Fruit fly (Drosophila melanogaster): Measurements from ENCODE around the gene CG13996.

CG13996 gene

DNA sequence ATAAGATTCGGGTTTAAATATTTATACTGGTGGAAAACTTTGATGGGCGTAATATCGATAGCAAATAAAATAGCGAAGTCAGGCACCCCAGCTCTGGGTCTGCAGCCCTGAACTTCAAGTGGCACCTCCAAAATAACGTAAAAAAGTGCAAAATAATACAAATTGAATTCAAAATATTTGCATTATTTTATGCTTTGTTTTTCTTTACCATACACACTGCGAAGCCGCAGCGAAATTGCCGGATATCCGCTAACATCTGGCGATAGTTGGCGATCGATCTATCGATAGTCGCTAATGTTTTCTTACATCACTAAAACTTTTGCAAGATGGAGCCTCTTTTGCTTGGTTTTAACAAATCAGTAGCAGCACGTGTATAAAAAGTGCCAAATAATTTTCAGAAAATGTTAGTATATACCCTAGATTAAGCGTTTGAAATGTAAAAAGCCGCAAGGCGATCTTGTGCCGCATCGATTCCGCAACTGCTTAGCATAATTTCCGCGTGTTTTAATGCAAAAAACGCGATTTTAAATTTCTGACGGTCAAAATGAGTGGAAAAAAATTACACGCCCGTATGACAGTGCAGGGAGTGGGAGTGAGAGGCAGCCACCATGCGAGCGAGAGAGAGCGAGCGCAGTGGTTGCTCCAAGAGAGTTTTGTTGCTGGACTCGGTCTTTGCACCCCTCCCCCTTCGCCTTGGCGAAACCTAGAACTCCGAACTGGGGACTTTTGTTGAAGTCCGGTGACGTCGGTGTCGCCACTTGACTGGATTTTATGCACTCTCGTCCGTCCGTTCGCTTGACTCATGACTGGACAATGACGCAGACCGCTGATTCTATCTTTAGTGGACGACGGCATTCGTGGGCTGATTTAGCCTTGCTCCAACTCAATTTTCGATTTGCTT, 39.0 kb upstream of the CG13996 start, which contains the start of gene eIF4A:
TSS of gene eIF4A (plus strand) at position 332 of the 901 bp plus-strand sequence.
- TF ChIP-seq CG17801 (GFP tag; optimal IDR thresholded peaks at IDR 0.05; ENCODE audit: partially characterized antibody) = peak; percentile 27

dm6 chr2L:5982334-5982987, 38.2 kb upstream of the CG13996 start:
- peak; percentile 64 for TF ChIP-seq CG17801 (GFP tag; optimal IDR thresholded peaks at IDR 0.05; ENCODE audit: partially characterized antibody)

DNA sequence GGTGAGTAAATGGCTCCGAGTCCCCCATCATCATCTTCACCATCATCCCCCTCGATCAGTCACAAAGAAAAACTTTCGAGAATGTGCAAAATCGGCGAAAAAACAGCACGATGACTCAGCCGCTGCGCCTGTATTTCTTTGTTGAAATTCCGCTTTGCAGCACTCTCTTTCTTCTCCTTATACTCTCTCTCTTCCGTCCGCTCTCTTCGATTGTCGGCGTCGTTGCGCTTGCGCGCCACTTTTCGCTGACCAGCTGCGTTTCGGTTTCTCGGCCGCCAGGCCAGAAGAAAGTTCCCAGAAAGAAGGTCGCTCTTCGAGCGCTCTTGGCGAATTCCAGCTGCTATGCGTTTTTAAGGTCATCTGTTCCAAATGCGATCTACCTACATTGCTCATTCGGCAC, 37.4 kb upstream of the CG13996 start:
- no peak for TF ChIP-seq CG17801 (GFP tag; optimal IDR thresholded peaks at IDR 0.05; ENCODE audit: partially characterized antibody)

dm6 chr2L:5986094-5986493, 34.5 kb upstream of the CG13996 start, which contains the start of gene ifc:
Gene ifc (plus strand): TSS chr2L:5986348.
- TF ChIP-seq CG17801 (GFP tag; optimal IDR thresholded peaks at IDR 0.05; ENCODE audit: partially characterized antibody) = peak; percentile 63

DNA sequence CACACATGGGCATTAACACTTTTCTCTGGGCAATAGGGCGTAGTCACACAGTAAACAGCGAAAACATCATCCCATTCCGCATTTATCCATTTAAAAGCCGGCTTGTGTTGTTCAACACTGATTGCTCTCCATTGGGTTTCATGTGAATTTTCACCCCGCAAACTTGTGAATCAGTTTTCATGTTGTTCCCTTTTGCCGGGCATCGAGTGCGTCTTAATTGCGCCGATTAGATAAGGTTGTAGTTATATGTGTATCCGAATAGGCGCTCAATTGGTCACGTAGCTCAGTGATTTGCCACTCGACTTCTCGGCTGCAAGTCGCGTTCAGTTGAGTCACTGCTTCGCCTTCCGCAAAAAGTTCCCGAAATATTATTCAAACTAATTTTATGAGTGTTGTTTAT, 33.7 kb upstream of the CG13996 start:
- no peak for TF ChIP-seq CG17801 (GFP tag; optimal IDR thresholded peaks at IDR 0.05; ENCODE audit: partially characterized antibody)

- TF ChIP-seq CG17801 (GFP tag; optimal IDR thresholded peaks at IDR 0.05; ENCODE audit: partially characterized antibody) = no peak
Measured at dm6 chr2L:5988115-5989092, 32.2 kb upstream of the CG13996 start.

DNA sequence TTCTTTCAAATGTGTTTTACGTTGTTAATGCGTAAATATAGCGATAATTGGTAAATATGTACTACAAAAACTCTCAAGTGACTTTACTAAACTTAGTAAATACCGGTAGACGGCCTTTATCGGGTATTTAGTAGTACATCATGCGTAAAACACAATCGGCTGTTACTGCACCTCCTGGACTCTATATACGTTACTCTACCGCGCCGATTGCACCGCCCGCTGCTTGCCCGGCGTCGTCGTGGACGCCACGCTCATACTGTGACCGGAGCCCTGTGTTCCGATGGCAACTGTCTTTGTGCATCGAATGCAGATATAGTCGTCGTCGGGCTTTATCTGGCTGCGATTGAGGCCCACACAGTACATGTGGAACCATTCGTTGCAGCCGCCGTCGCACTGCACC, 30.2 kb upstream of the CG13996 start:
- TF ChIP-seq CG17801 (GFP tag; optimal IDR thresholded peaks at IDR 0.05; ENCODE audit: partially characterized antibody) = no peak

dm6 chr2L:5997609-5998229, 22.9 kb upstream of the CG13996 start:
- TF ChIP-seq CG17801 (GFP tag; optimal IDR thresholded peaks at IDR 0.05; ENCODE audit: partially characterized antibody) = no peak

- no peak for TF ChIP-seq CG17801 (GFP tag; optimal IDR thresholded peaks at IDR 0.05; ENCODE audit: partially characterized antibody)
Measured at dm6 chr2L:5998383-5998782, 22.3 kb upstream of the CG13996 start.

DNA sequence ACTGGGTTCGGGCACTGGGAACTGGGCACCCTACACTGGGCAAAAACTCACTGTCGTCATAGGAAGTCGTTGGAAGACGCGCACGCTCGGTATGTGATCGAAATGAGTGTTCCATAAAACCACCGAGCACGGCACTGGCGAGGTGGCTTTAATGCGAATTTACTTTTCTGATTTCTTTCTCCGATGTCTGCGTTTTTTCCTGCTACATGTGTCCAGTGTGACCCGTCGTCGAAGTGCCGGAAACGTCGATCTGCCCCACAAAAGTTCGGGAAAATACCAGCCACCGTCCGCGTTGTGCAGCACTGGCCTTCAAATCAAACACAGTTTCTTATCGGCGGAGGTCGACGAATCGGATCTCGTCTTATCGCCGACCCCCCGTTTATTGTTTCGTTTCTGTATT, 21.4 kb upstream of the CG13996 start, which contains the start of gene Kdm5:
TSS of gene Kdm5 (minus strand) at position 255 of the 400 bp plus-strand sequence.
- peak; percentile 22 for TF ChIP-seq CG17801 (GFP tag; optimal IDR thresholded peaks at IDR 0.05; ENCODE audit: partially characterized antibody)

DNA sequence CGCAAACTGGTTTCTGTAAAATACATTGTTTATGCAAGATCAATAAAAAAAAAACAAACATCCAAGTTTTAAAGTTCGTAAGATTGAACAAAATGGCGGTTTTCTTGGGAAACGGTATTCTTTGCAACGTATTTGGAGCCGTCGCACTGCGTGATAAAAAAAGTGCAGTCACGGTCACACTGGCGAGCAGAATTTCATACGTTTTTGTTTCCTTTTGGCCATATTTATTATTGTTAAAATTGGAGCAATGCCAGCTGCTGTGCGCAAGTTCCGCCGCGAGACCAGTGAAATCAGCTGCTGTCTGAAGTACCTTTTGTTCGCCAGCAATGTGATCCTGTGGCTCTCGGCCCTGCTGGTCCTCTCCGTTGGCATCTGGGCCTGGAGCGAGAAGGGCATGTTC, 20.6 kb upstream of the CG13996 start, which contains the start of gene Tsp26A:
TSS of gene Tsp26A (plus strand) at position 164 of the 400 bp plus-strand sequence.
- no peak for TF ChIP-seq CG17801 (GFP tag; optimal IDR thresholded peaks at IDR 0.05; ENCODE audit: partially characterized antibody)

dm6 chr2L:6006508-6007232, 14.0 kb upstream of the CG13996 start, which contains the start of gene Gal:
Gene Gal (minus strand): TSS chr2L:6006827.
- no peak for TF ChIP-seq CG17801 (GFP tag; optimal IDR thresholded peaks at IDR 0.05; ENCODE audit: partially characterized antibody)

DNA sequence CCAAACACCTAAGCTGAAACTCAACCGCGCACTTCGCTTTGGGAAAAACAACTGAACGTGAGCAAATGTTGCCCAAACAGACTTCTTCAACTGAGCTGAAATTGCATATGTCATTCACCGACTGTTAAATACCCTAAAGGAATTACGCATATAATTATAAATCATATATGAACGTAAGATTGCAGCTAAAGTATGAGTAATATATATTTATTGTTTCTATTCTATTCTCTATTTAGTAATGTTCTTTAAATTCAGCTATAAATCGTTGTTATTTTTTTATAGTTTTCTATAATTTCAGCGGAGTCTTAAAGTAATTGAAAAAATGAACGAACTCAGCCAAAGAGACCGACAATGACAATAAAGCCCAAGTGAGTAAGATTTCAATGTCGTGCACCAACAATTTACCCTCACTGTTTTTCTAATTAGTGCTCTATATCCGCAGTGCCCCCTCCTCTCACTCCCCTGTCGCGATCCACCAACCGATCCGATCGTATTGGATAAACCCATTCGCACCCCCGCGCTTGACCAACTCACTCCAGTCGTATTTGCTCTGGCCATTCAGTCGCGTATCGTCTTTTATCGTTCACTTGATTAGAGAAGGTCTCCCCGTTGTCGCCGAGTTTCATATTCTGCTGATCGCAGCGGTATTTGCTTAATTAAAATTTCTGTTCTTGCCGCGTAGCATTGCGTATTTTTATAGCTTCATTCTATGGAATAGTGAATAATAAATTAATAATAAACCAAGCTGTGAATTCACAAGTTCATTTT, 8.1 kb upstream of the CG13996 start, which contains the start of gene CG9098:
TSS of gene CG9098 (minus strand) at position 36 of the 768 bp plus-strand sequence.
- TF ChIP-seq CG17801 (GFP tag; optimal IDR thresholded peaks at IDR 0.05; ENCODE audit: partially characterized antibody) = peak; percentile 68
